Fruit fly (Drosophila melanogaster) whole organism, adult: ENCODE data around the gene RabX6.

Experiments used
- CG11617 ChIP-seq: fragments of 200-800 bp; sonication (Bioruptor generic); optimal IDR thresholded peaks from 2 replicates; lab custom pipeline; 2017; ENCODE audit warnings: mild to moderate bottlenecking, missing biosample characterization, missing genetic modification reagents, missing genetic modification characterization
- CG12768 ChIP-seq: fragments of 200-800 bp; sonication (Bioruptor generic); optimal IDR thresholded peaks from 2 replicates; lab custom pipeline; 2017; ENCODE audit warnings: missing biosample characterization, missing genetic modification characterization, mild to moderate bottlenecking, moderate library complexity, missing genetic modification reagents
- CG14711 ChIP-seq: fragments of 200-800 bp; sonication (Bioruptor generic); optimal IDR thresholded peaks from 2 replicates; lab custom pipeline; 2018; ENCODE audit warnings: missing biosample characterization, mild to moderate bottlenecking, missing genetic modification characterization, moderate library complexity
- CG1620 ChIP-seq: fragments of 200-800 bp; sonication (Bioruptor generic); optimal IDR thresholded peaks from 2 replicates; lab custom pipeline; 2016; ENCODE audit warnings: missing biosample characterization, missing genetic modification characterization
- CG33017 ChIP-seq: fragments of 200-800 bp; sonication (Bioruptor generic); optimal IDR thresholded peaks from 2 replicates; lab custom pipeline; 2018; ENCODE audit warnings: missing biosample characterization, mild to moderate bottlenecking, missing genetic modification characterization, moderate library complexity
- CG5204 ChIP-seq: fragments of 200-800 bp; sonication (Bioruptor generic); optimal IDR thresholded peaks from 2 replicates; lab custom pipeline; 2016; ENCODE audit warnings: missing biosample characterization, missing genetic modification characterization
- CG7045 ChIP-seq: fragments of 200-800 bp; sonication (Bioruptor generic); optimal IDR thresholded peaks from 2 replicates; lab custom pipeline; 2017; ENCODE audit warnings: missing biosample characterization, mild to moderate bottlenecking, missing genetic modification characterization
- Clk ChIP-seq: fragments of 200-800 bp; sonication (Bioruptor generic); optimal IDR thresholded peaks from 2 replicates; lab custom pipeline; 2017; ENCODE audit warnings: missing biosample characterization, missing genetic modification characterization
- Crg-1 ChIP-seq: fragments of 200-800 bp; sonication (Bioruptor generic); optimal IDR thresholded peaks from 2 replicates; lab custom pipeline; 2016; ENCODE audit warnings: missing biosample characterization, missing genetic modification characterization
- Hr96 ChIP-seq: fragments of 200-800 bp; sonication (Bioruptor generic); optimal IDR thresholded peaks from 2 replicates; lab custom pipeline; 2016; ENCODE audit warnings: missing biosample characterization, missing genetic modification characterization
- bab1 ChIP-seq: fragments of 200-800 bp; sonication (Bioruptor generic); optimal IDR thresholded peaks from 3 replicates; lab custom pipeline; 2019; ENCODE audit warnings: missing biosample characterization, mild to moderate bottlenecking, missing genetic modification characterization, moderate library complexity
- cic ChIP-seq: fragments of 200-800 bp; sonication (Bioruptor generic); optimal IDR thresholded peaks from 2 replicates; lab custom pipeline; 2017; ENCODE audit warnings: missing biosample characterization, mild to moderate bottlenecking, missing genetic modification characterization, moderate library complexity
- cnc ChIP-seq, 2 experiments: fragments of >200 bp; optimal IDR thresholded peaks; 2 replicates each; lab custom pipeline; 2017
- kay ChIP-seq: fragments of 200-800 bp; sonication (Bioruptor generic); peaks from one replicate; lab custom pipeline; 2016; ENCODE audit warnings: missing biosample characterization, missing genetic modification characterization, borderline replicate concordance
- ovo ChIP-seq: fragments of 200-800 bp; sonication (Bioruptor generic); optimal IDR thresholded peaks from 2 replicates; lab custom pipeline; 2016; ENCODE audit warnings: missing biosample characterization, missing genetic modification characterization
- pad ChIP-seq: fragments of 200-800 bp; sonication (Bioruptor generic); optimal IDR thresholded peaks from 3 replicates; lab custom pipeline; 2017; ENCODE audit warnings: missing biosample characterization, missing genetic modification characterization, mild to moderate bottlenecking, moderate library complexity, missing genetic modification reagents
- tj ChIP-seq: fragments of 200-800 bp; sonication (Bioruptor generic); optimal IDR thresholded peaks from 3 replicates; lab custom pipeline; 2017; ENCODE audit warnings: missing biosample characterization, mild to moderate bottlenecking, missing genetic modification characterization, moderate library complexity

Gene RabX6

DNA sequence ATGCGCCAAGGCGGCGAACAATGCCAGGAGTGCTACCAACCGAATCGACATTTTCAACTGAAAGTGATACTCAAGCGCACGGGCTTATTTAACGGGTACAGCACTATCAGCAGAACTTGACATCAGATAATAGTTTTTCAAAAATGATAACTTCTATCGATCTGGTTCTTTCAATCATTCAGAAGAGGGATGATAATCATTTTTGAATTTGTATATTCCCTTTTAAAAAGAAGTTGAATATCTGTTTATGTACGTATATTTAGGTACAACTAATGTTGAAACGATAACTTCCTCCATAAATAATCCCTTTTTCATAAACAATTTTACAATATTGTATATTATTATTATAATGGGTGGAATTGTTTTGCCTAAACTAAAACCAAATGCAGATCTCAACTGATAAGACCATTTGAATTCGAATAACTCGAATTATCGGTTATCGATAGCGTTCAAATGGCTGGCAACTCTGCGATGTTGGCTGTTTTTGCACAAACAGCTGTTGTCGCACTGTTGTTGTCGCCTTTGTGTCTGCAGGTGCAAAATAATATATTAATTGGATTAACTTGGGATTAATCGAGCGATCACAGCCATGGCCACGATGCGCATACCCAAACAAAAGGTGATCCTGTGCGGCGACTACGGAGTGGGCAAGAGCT, at the start of gene RabX6, which contains the start of gene CG32483:
RabX6 (plus strand) TSS at position 487 of the 656 bp plus-strand sequence.
CG32483 (minus strand) TSS at position 51 of the 656 bp plus-strand sequence.
- peak; percentile 36 for TF ChIP-seq bab1
- TF ChIP-seq pad (GFP tag; lab: Kevin White, UChicago): no peak
- TF ChIP-seq cnc (optimal IDR thresholded peaks at IDR 0.05; lab: Kevin White, UChicago): no peak
- no peak for TF ChIP-seq Hr96 (GFP tag; lab: Kevin White, UChicago)
- TF ChIP-seq CG14711 (tag; lab: Kevin White, UChicago): peak; percentile 73
- no peak for TF ChIP-seq Clk (GFP tag; lab: Kevin White, UChicago)

DNA sequence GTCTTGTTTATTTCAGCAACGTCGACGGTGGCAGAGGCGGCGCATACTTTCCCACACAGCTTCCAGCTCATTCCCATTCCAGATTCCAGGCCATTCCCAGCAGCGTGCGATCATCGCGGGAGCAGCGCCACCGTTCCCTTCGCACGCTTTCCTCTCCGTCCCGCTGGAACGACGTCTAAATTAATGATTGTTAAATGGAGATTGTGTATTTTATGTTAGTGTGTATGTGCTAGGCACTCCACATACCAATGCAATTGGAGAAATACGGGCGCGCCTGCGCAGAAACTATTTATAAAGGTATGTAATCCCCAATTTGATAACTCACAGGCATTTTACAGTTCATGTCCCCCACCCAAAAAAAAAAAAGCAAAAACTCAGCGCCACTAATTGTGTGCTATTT, 48.9 kb upstream of the RabX6 start:
- TF ChIP-seq tj (GFP tag; lab: Kevin White, UChicago) (no peak), CG1620 (no peak), CG11617 (no peak), Hr96 (GFP tag; lab: Kevin White, UChicago) (no peak), bab1 (no peak), Crg-1 (GFP tag; lab: Kevin White, UChicago) (no peak), ovo (GFP tag; lab: Kevin White, UChicago) (no peak), cic (GFP tag; lab: Kevin White, UChicago) (no peak), Clk (GFP tag; lab: Kevin White, UChicago) (no peak)

DNA sequence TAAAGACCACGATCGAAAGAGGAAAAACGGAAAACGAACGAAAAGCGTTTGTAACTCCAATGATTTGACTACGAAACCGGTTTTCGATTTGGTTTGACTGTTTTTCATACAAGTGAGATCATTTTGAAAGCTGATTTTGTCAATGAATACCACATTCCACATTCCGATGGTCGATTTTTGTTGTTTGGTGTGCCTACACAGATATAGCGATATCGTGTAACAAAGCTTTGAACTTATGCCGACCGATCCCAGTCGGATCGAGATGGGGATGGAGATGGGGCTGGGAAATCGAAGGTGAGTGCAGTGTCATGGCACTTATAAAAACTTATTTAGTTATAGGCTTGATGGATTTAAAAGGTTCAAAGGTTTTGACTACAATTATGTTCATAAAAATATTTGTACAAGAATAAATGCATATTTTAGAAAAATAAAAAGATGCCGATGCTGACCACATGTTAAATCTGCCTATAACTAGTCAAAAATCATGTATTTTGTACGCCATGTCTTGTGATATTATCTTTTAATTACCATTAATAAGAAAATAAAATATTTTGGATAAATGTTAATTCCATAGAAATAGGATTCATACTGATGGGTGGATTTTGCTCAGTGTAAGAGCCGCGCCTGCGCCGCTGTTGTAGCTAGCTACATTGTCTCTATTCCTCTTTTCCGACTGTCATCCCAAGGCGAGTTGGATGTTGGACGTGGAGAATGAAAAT, 48.0 kb upstream of the RabX6 start:
- TF ChIP-seq Crg-1 (GFP tag; lab: Kevin White, UChicago): no peak
- no peak for TF ChIP-seq cnc (optimal IDR thresholded peaks at IDR 0.05; lab: Kevin White, UChicago)
- TF ChIP-seq CG33017 (tag; lab: Kevin White, UChicago): no peak
- TF ChIP-seq bab1: no peak
- TF ChIP-seq cic (GFP tag; lab: Kevin White, UChicago): no peak

DNA sequence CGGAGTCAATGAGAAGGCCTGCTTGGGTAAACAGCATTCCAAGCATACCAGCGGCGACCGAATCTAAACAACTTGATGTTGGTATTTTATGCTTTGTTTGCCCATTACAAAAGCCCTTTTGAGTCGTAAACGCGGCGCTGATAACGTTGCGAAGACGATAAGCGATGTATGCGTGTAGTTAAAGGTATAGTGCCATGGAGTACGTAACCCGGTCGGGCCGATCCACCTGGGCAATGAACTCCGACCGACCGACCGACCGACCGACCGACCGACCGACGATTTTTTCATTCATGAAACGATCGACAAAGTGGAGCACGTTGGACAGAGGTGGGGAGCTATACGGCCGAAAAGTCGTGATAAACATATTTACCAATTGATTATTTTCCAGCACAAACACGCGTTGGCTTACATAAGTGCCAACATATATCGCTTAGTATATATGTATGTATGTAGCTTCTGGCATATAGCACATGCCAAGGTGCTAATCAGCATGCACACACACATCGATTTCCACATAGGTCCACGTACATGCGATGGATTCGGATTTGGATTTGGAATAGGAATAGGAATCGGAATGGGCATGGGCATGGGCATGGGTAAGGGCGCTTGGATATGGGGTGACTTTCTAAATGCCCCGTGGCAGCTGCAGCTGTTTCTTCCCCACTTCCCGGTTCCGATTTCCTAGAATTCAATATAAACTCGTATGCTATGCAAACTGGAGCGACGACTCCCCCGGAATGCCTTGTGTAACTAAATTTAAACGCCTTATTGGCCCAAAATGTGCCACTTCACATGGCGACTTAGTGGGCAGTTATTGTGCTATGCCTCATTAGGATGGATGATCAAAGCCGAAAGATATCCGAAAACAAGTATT, 47.2 kb upstream of the RabX6 start:
- TF ChIP-seq bab1 (no peak), CG7045 (GFP tag; lab: Kevin White, UChicago) (no peak), CG1620 (no peak), cic (GFP tag; lab: Kevin White, UChicago) (no peak), pad (GFP tag; lab: Kevin White, UChicago) (no peak), ovo (GFP tag; lab: Kevin White, UChicago) (no peak), Crg-1 (GFP tag; lab: Kevin White, UChicago) (no peak), CG5204 (no peak), cnc (optimal IDR thresholded peaks at IDR 0.05; lab: Kevin White, UChicago) (no peak)

DNA sequence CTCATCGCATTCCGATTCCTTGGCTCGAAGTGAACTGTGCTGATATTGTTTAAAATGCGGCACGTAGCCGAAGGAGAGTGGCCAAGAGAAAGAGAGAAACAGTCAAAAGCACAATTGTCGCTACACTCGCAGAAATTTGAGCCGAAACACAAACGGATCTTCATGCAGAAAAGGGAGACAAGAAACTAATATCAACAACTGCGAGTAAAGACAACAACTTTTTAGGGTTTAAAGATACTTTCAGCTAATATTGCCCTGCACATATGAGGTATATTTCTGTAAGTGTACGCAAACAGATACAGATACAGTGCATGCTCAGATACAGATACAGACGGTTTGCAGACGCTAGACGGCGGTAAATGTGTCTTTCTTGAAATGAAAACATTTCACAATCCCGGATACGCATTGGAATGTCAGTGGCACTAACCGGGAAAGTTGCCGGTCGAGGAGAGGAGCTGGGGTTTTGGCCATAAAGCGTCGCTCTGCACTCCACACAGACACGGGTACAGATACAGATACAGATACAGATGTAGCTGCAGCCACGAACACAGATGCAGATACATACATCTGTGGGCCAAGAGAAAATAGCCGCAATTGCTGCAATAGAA, 46.1 kb upstream of the RabX6 start:
- TF ChIP-seq CG14711 (tag; lab: Kevin White, UChicago) (no peak), pad (GFP tag; lab: Kevin White, UChicago) (no peak), tj (GFP tag; lab: Kevin White, UChicago) (peak; percentile 44), bab1 (peak; percentile 26), CG12768 (GFP tag; lab: Kevin White, UChicago) (no peak)

DNA sequence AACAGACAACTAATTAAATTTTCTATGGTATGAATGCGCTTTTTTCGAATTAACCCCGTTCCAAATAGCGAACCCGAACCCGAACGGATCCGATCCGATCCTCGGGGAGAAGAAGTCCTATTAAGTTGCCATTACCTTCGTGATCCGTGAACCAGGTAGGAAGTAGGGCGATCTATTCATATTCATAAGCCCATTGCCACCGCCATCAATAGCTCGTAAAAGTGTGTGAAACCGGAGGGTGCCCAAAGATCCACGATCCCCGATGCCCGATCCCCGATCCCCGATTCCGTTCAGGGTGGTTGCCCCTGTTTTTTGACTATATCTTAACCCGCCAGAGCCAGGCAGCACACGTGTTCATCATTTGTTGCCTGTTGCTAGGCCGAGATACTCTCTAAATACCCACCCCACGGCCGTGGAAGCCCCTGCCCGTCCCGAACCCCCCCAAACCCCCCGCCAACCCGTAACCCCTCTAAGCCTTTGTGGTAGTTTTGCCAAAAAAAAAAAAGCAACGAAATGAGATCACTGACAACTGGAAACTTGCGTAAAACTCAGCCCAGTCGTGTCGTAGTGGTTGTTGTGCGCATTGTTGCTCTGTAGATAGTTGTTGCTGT, 44.8 kb upstream of the RabX6 start:
- no peak for TF ChIP-seq kay (GFP tag; lab: Kevin White, UChicago)

DNA sequence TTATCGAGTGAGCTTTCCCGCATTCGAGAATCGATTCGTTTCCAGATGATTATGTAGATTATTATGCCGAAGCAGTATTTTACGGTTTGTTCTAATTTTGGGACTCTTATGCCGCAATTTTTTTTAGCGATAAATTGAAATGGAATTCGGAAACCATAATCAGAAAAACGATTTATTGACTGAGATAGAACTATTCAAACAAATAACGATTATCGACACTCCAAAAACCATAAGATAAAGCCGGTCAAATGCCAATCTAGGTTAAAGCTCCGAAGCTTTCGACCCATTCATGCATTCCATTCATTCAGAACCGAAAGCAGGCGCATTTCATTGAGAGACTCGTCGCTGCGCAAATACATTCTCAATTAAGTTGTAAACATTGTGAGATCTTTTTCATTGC, 42.8 kb upstream of the RabX6 start:
- TF ChIP-seq CG7045 (GFP tag; lab: Kevin White, UChicago): no peak
- TF ChIP-seq Crg-1 (GFP tag; lab: Kevin White, UChicago): no peak
- TF ChIP-seq cic (GFP tag; lab: Kevin White, UChicago): peak; percentile 54
- TF ChIP-seq CG12768 (GFP tag; lab: Kevin White, UChicago): no peak
- TF ChIP-seq kay (GFP tag; lab: Kevin White, UChicago): no peak
